Worm (Caenorhabditis elegans) whole organism, L3 larva: Measurements from ENCODE around the gene T12B5.14.

ENCODE experiments used
- R02D3.7 ChIP-seq: fragments of 150-350 bp; optimal IDR thresholded peaks from 2 replicates; lab custom pipeline; 2014; ENCODE audit warnings: missing biosample characterization, missing genetic modification characterization
- ZK546.5 ChIP-seq: sonication (generic microtip); optimal IDR thresholded peaks from 2 replicates; lab custom pipeline; 2017; ENCODE audit warnings: missing biosample characterization, missing genetic modification characterization
- ama-1 ChIP-seq: fragments of 150-350 bp; optimal IDR thresholded peaks from 2 replicates; lab custom pipeline; 2018
- ceh-28 ChIP-seq: fragments of 150-350 bp; optimal IDR thresholded peaks from 2 replicates; lab custom pipeline; 2014; ENCODE audit warnings: missing biosample characterization, missing genetic modification reagents, missing genetic modification characterization
- daf-12 ChIP-seq: fragments of 150-350 bp; optimal IDR thresholded peaks from 2 replicates; lab custom pipeline; 2014; ENCODE audit warnings: missing biosample characterization, missing genetic modification reagents, missing genetic modification characterization
- egl-5 ChIP-seq: fragments of 150-350 bp; optimal IDR thresholded peaks from 2 replicates; lab custom pipeline; 2017; ENCODE audit warnings: missing biosample characterization, missing genetic modification reagents, missing genetic modification characterization, inconsistent platforms
- elt-1 ChIP-seq: fragments of 150-350 bp; optimal IDR thresholded peaks from 2 replicates; lab custom pipeline; 2014; ENCODE audit warnings: missing biosample characterization, missing genetic modification characterization
- elt-2 ChIP-seq: sonication (generic microtip); optimal IDR thresholded peaks from 2 replicates; lab custom pipeline; 2016; ENCODE audit warnings: missing genetic modification reagents, mild to moderate bottlenecking, missing genetic modification characterization, missing compliant biosample characterization
- elt-3 ChIP-seq, 3 experiments: fragments of 150-350 bp in 1 of 3; sonication (generic microtip) in 2 of 3; optimal IDR thresholded peaks; 2 replicates in 2 of 3; 4 replicates in 1 of 3; lab custom pipeline; 2014 to 2017; ENCODE audit warnings: missing biosample characterization in 3 of 3, missing genetic modification characterization in 3 of 3
- fkh-10 ChIP-seq: sonication (generic microtip); optimal IDR thresholded peaks from 2 replicates; lab custom pipeline; 2017; ENCODE audit warnings: missing biosample characterization, missing genetic modification reagents, missing genetic modification characterization
- fos-1 ChIP-seq: fragments of 150-350 bp; optimal IDR thresholded peaks from 2 replicates; lab custom pipeline; 2014; ENCODE audit warnings: missing biosample characterization, missing genetic modification characterization
- jun-1 ChIP-seq: fragments of 150-350 bp; optimal IDR thresholded peaks from 2 replicates; lab custom pipeline; 2014; ENCODE audit warnings: missing biosample characterization, missing genetic modification reagents, missing genetic modification characterization
- lin-15B ChIP-seq: fragments of 150-350 bp; optimal IDR thresholded peaks from 2 replicates; lab custom pipeline; 2014; ENCODE audit warnings: missing biosample characterization, missing genetic modification characterization
- lin-39 ChIP-seq: fragments of 150-350 bp; optimal IDR thresholded peaks from 2 replicates; lab custom pipeline; 2018; ENCODE audit warnings: missing biosample characterization, missing genetic modification reagents, missing genetic modification characterization
- lsy-12 ChIP-seq: sonication (generic microtip); optimal IDR thresholded peaks from 2 replicates; lab custom pipeline; 2016; ENCODE audit warnings: mild to moderate bottlenecking, missing genetic modification characterization, missing compliant biosample characterization
- mml-1 ChIP-seq: fragments of 150-350 bp; sonication (generic microtip); optimal IDR thresholded peaks from 3 replicates; lab custom pipeline; 2014; ENCODE audit warnings: missing biosample characterization, missing genetic modification characterization
- nhr-12 ChIP-seq: fragments of 150-350 bp; optimal IDR thresholded peaks from 2 replicates; lab custom pipeline; 2014; ENCODE audit warnings: missing biosample characterization, missing genetic modification characterization
- nhr-25 ChIP-seq: sonication (generic microtip); optimal IDR thresholded peaks from 2 replicates; lab custom pipeline; 2017; ENCODE audit warnings: missing biosample characterization, missing genetic modification characterization
- nhr-28 ChIP-seq: fragments of 150-350 bp; optimal IDR thresholded peaks from 2 replicates; lab custom pipeline; 2014; ENCODE audit warnings: missing biosample characterization, missing genetic modification characterization
- nhr-67 ChIP-seq: fragments of 150-350 bp; optimal IDR thresholded peaks from 2 replicates; lab custom pipeline; 2014; ENCODE audit warnings: missing biosample characterization, missing genetic modification characterization
- nhr-76 ChIP-seq: fragments of 150-350 bp; sonication (generic microtip); optimal IDR thresholded peaks from 5 replicates; lab custom pipeline; 2014; ENCODE audit warnings: missing biosample characterization, missing genetic modification characterization
- pha-4 ChIP-seq: fragments of 150-350 bp; optimal IDR thresholded peaks from 2 replicates; lab custom pipeline; 2014; ENCODE audit warnings: missing biosample characterization, missing genetic modification reagents, missing genetic modification characterization
- pqm-1 ChIP-seq: fragments of 150-350 bp; optimal IDR thresholded peaks from 2 replicates; lab custom pipeline; 2017; ENCODE audit warnings: missing biosample characterization, missing genetic modification characterization, inconsistent platforms
- ztf-4 ChIP-seq: fragments of 150-350 bp; optimal IDR thresholded peaks from 2 replicates; lab custom pipeline; 2014; ENCODE audit warnings: missing biosample characterization, missing genetic modification characterization

T12B5.14 gene

ce11 chrIII:996564-996963 is 41.9 kb downstream of the T12B5.14 start:
- no peak for TF ChIP-seq fkh-10 (GFP tag; lab: Kevin White, UChicago)
- TF ChIP-seq ceh-28 (tag; lab: Kevin White, UChicago) = peak; percentile 84
- TF ChIP-seq elt-3 (tag; optimal IDR thresholded peaks at IDR 0.05; lab: Kevin White, UChicago) = no peak
- TF ChIP-seq ama-1 (lab: Kevin White, UChicago) = no peak
- TF ChIP-seq mml-1 = no peak
- TF ChIP-seq pha-4 (tag; lab: Kevin White, UChicago) = no peak

- no peak for TF ChIP-seq lin-39
- TF ChIP-seq nhr-25 (tag; lab: Kevin White, UChicago) = no peak
- TF ChIP-seq ceh-28 (tag; lab: Kevin White, UChicago) = peak; percentile 45
These were observed 44.2 kb downstream of the T12B5.14 start for ce11 chrIII:998855-999254.

DNA sequence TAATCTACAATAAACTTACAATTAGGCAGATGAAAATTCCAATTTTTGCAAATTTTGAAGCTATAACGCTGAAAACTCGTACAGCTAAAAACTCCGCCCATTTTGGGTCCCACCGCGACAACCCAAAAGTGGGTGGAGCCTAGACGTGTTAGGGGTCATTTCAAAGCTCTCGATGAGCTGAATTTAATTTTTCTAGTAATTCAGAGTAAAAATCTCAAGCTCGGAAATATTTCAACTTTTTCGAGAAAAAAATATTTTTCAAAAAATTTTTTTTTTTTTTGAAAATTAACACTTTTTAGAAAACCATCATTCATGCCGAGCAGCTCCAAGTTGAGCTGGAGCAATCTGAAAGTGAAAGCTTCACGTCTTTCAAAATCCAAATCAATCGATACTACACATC is 46.6 kb downstream of the T12B5.14 start, which contains the start of gene R06B10.7:
Gene R06B10.7 (minus strand): TSS at position 101 of the 400 bp plus-strand sequence.
- no peak for TF ChIP-seq lsy-12
- TF ChIP-seq, all 47 proteins: peak for 0

DNA sequence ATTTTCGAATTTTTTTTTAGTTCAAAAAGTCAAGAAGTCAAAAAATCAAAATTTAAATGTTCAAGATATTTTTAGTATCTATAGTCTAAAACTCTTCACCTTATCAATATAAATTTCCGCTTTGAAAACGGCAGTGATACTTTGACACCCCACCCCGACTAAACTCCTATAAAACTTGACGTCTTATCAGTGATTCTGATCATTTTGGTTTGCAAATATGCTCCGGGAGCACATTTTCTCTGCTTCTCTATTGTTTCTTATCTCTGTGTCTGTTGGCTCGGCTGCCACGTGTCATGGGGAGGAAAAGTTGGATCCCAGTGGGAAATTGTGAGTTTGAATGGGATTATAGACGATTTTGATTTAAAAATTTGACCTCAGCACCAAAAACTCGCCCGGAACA is 47.8 kb downstream of the T12B5.14 start, which contains the start of gene clec-150:
Gene clec-150 (plus strand): TSS at position 198 of the 400 bp plus-strand sequence.
- TF ChIP-seq fos-1 (tag; lab: Kevin White, UChicago) (no peak), R02D3.7 (tag; lab: Kevin White, UChicago) (no peak), pha-4 (tag; lab: Kevin White, UChicago) (peak; percentile 41), nhr-12 (no peak), daf-12 (no peak), elt-1 (tag; lab: Kevin White, UChicago) (no peak), jun-1 (peak; percentile 44), pqm-1 (tag; lab: Kevin White, UChicago) (peak; percentile 96), elt-2 (tag; lab: Kevin White, UChicago) (peak; percentile 98)

DNA sequence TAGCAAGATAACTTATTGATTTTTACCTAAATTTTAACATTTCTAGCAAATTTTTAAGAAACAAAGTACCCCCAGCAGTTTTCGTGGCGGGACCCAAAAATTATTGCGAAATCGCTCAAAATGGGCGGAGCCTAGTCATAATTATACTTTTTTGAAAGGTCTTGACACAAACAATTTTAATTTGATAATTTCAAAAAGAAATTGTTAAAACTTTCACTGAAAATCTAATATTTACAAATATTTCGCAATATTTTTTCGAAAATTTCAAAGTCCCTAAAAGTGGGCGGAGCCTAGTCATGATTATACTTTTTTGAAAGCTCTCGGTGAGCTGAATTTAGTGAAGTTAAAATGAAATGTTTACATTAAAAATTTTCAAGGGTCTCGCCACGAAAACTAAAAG is 49.8 kb downstream of the T12B5.14 start:
- TF ChIP-seq nhr-28 (tag; lab: Kevin White, UChicago) (no peak), nhr-67 (no peak), lin-39 (no peak), elt-2 (tag; lab: Kevin White, UChicago) (no peak), lin-15B (tag; lab: Kevin White, UChicago) (no peak), nhr-25 (tag; lab: Kevin White, UChicago) (no peak), jun-1 (no peak), ztf-4 (tag; lab: Kevin White, UChicago) (no peak), egl-5 (tag; lab: Kevin White, UChicago) (no peak), nhr-76 (tag; lab: Kevin White, UChicago) (no peak), ama-1 (lab: Kevin White, UChicago) (no peak), ZK546.5 (tag; lab: Kevin White, UChicago) (no peak)
